Fruit fly (Drosophila melanogaster) S2 (cell line): ENCODE data around the gene Nedd4.

Experiments
- CG8478 ChIP-seq: fragments of >200 bp; optimal IDR thresholded peaks from 2 replicates; lab custom pipeline; 2018
- CTCF ChIP-seq, 2 experiments: fragments of >200 bp; optimal IDR thresholded peaks; 2 replicates each; lab custom pipeline; 2018

Nedd4 gene

dm6 chr3L:17590049-17590448, 60.2 kb downstream of the Nedd4 start:
- TF ChIP-seq CTCF (optimal IDR thresholded peaks at IDR 0.05; lab: Kevin White, UChicago): no peak
- no peak for TF ChIP-seq CG8478

- TF ChIP-seq CTCF (optimal IDR thresholded peaks at IDR 0.05; lab: Kevin White, UChicago) (no peak), CG8478 (no peak)
Measured at dm6 chr3L:17590455-17591216, 60.8 kb downstream of the Nedd4 start.

dm6 chr3L:17591217-17591467, 61.3 kb downstream of the Nedd4 start:
- TF ChIP-seq CTCF (optimal IDR thresholded peaks at IDR 0.05; lab: Kevin White, UChicago): no peak
- no peak for TF ChIP-seq CG8478

- TF ChIP-seq CTCF (optimal IDR thresholded peaks at IDR 0.05; lab: Kevin White, UChicago) (no peak), CG8478 (no peak)
Measured at dm6 chr3L:17593174-17593573, 63.3 kb downstream of the Nedd4 start.

dm6 chr3L:17595810-17596561, 66.1 kb downstream of the Nedd4 start:
- no peak for TF ChIP-seq CG8478
- TF ChIP-seq CTCF (optimal IDR thresholded peaks at IDR 0.05; lab: Kevin White, UChicago): no peak
